Fruit fly (Drosophila melanogaster) whole organism, prepupa: Measurements from ENCODE around the gene CG31274.
A peak's percentile ranks its signal among the peaks of the same experiment; 100 is the strongest.

ENCODE experiments used
- Blimp-1 ChIP-seq: fragments of 200-800 bp; sonication (Bioruptor generic); optimal IDR thresholded peaks from 3 replicates; lab custom pipeline; 2017; ENCODE audit warnings: missing biosample characterization, missing genetic modification characterization, mild to moderate bottlenecking, moderate library complexity, missing genetic modification reagents
- CG10631 ChIP-seq: fragments of 200-800 bp; sonication (Bioruptor generic); optimal IDR thresholded peaks from 2 replicates; lab custom pipeline; 2016; ENCODE audit warnings: missing biosample characterization, missing genetic modification characterization
- CG10669 ChIP-seq: fragments of 200-800 bp; sonication (Bioruptor generic); optimal IDR thresholded peaks from 3 replicates; lab custom pipeline; 2018; ENCODE audit warnings: missing biosample characterization, mild to moderate bottlenecking, missing genetic modification characterization, moderate library complexity
- CG11762 ChIP-seq: fragments of 200-800 bp; sonication (Bioruptor generic); optimal IDR thresholded peaks from 3 replicates; lab custom pipeline; 2016; ENCODE audit warnings: missing biosample characterization, missing genetic modification characterization; ENCODE audit not compliant: insufficient read depth
- CG11902 ChIP-seq: fragments of 200-800 bp; sonication (Bioruptor generic); optimal IDR thresholded peaks from 3 replicates; lab custom pipeline; 2016; ENCODE audit warnings: missing biosample characterization, missing genetic modification characterization
- CG15336 ChIP-seq: fragments of 200-800 bp; sonication (Bioruptor generic); IDR thresholded peaks from 2 replicates; pipeline ENCODE4 v1.3.6; 2022; ENCODE audit warnings: missing biosample characterization, missing genetic modification characterization
- CG1621 ChIP-seq: fragments of 200-800 bp; sonication (Bioruptor generic); optimal IDR thresholded peaks from 3 replicates; lab custom pipeline; 2018; ENCODE audit warnings: missing biosample characterization, mild to moderate bottlenecking, missing genetic modification characterization
- CG3032 ChIP-seq: fragments of 200-800 bp; optimal IDR thresholded peaks from 2 replicates; lab custom pipeline; 2019; ENCODE audit warnings: missing biosample characterization, mild to moderate bottlenecking, missing genetic modification characterization, moderate library complexity
- CG31627 ChIP-seq: fragments of 200-800 bp; sonication (Bioruptor generic); optimal IDR thresholded peaks from 3 replicates; lab custom pipeline; 2016; ENCODE audit warnings: missing biosample characterization, missing genetic modification characterization
- CG32006 ChIP-seq: fragments of 200-800 bp; sonication (Bioruptor generic); optimal IDR thresholded peaks from 3 replicates; lab custom pipeline; 2017; ENCODE audit warnings: missing biosample characterization, mild to moderate bottlenecking, missing genetic modification characterization
- CG34406 ChIP-seq: fragments of 200-800 bp; sonication (Bioruptor generic); optimal IDR thresholded peaks from 3 replicates; lab custom pipeline; 2016; ENCODE audit warnings: missing biosample characterization, missing genetic modification characterization
- CG6276 ChIP-seq: fragments of 200-800 bp; sonication (Bioruptor generic); optimal IDR thresholded peaks from 2 replicates; lab custom pipeline; 2017; ENCODE audit warnings: missing biosample characterization, mild to moderate bottlenecking, missing genetic modification characterization
- CG6792 ChIP-seq: fragments of 200-800 bp; sonication (Bioruptor generic); optimal IDR thresholded peaks from 3 replicates; lab custom pipeline; 2016; ENCODE audit warnings: missing biosample characterization, missing genetic modification characterization
- CG6808 ChIP-seq: fragments of 200-800 bp; sonication (Bioruptor generic); optimal IDR thresholded peaks from 3 replicates; lab custom pipeline; 2017; ENCODE audit warnings: missing biosample characterization, missing genetic modification characterization, mild to moderate bottlenecking, moderate library complexity, missing genetic modification reagents
- CG6854 ChIP-seq: fragments of 200-800 bp; sonication (Bioruptor generic); optimal IDR thresholded peaks from 2 replicates; lab custom pipeline; 2017; ENCODE audit warnings: missing biosample characterization, mild to moderate bottlenecking, missing genetic modification characterization
- CG7368 ChIP-seq: fragments of 200-800 bp; sonication (Bioruptor generic); optimal IDR thresholded peaks from 3 replicates; lab custom pipeline; 2016; ENCODE audit warnings: missing biosample characterization, missing genetic modification characterization
- CG8319 ChIP-seq: fragments of 200-800 bp; sonication (Bioruptor generic); optimal IDR thresholded peaks from 3 replicates; lab custom pipeline; 2016; ENCODE audit warnings: missing biosample characterization, missing genetic modification characterization
- CG9139 ChIP-seq: fragments of 200-800 bp; sonication (Bioruptor generic); optimal IDR thresholded peaks from 3 replicates; lab custom pipeline; 2017; ENCODE audit warnings: missing biosample characterization, mild to moderate bottlenecking, missing genetic modification characterization
- Eip75B ChIP-seq: fragments of 200-800 bp; sonication (Bioruptor generic); optimal IDR thresholded peaks from 3 replicates; lab custom pipeline; 2016; ENCODE audit warnings: missing biosample characterization, missing genetic modification characterization
- Eip78C ChIP-seq: fragments of 200-800 bp; sonication (Bioruptor generic); peaks from one replicate; lab custom pipeline; 2016; ENCODE audit warnings: missing biosample characterization, missing genetic modification characterization
- Eip93F ChIP-seq: fragments of 200-800 bp; sonication (Bioruptor generic); optimal IDR thresholded peaks from 2 replicates; lab custom pipeline; 2016; ENCODE audit warnings: missing biosample characterization, mild to moderate bottlenecking, missing genetic modification characterization
- Hr38 ChIP-seq: sonication (Bioruptor generic); optimal IDR thresholded peaks from 2 replicates; lab custom pipeline; 2016; ENCODE audit warnings: missing biosample characterization, missing genetic modification characterization
- Hr39 ChIP-seq: fragments of 200-800 bp; sonication (Bioruptor generic); optimal IDR thresholded peaks from 2 replicates; lab custom pipeline; 2016; ENCODE audit warnings: missing biosample characterization, missing genetic modification characterization
- Hr4 ChIP-seq: fragments of 200-800 bp; sonication (Bioruptor generic); optimal IDR thresholded peaks from 3 replicates; lab custom pipeline; 2016; ENCODE audit warnings: missing biosample characterization, missing genetic modification characterization
- Lpt ChIP-seq: fragments of 200-800 bp; sonication (Bioruptor generic); optimal IDR thresholded peaks from 3 replicates; lab custom pipeline; 2016; ENCODE audit warnings: missing biosample characterization, missing genetic modification characterization
- Met ChIP-seq: fragments of 200-800 bp; sonication (Bioruptor generic); optimal IDR thresholded peaks from 3 replicates; lab custom pipeline; 2016; ENCODE audit warnings: missing biosample characterization, missing genetic modification characterization
- Smox ChIP-seq: fragments of 200-800 bp; sonication (Bioruptor generic); optimal IDR thresholded peaks from 3 replicates; lab custom pipeline; 2016; ENCODE audit warnings: missing biosample characterization, missing genetic modification characterization
- Sox102F ChIP-seq: fragments of 200-800 bp; sonication (Bioruptor generic); optimal IDR thresholded peaks from 2 replicates; lab custom pipeline; 2016; ENCODE audit warnings: missing biosample characterization, mild to moderate bottlenecking, missing genetic modification characterization
- Sox14 ChIP-seq: fragments of 200-800 bp; sonication (Bioruptor generic); optimal IDR thresholded peaks from 3 replicates; lab custom pipeline; 2016; ENCODE audit warnings: missing biosample characterization, missing genetic modification characterization
- Sox15 ChIP-seq: fragments of 200-800 bp; sonication (Bioruptor generic); optimal IDR thresholded peaks from 3 replicates; lab custom pipeline; 2016; ENCODE audit warnings: missing biosample characterization, missing genetic modification characterization
- acj6 ChIP-seq: fragments of 200-800 bp; sonication (Bioruptor generic); optimal IDR thresholded peaks from 3 replicates; lab custom pipeline; 2016; ENCODE audit warnings: missing biosample characterization, missing genetic modification characterization
- cyc ChIP-seq: fragments of 200-800 bp; sonication (Bioruptor generic); optimal IDR thresholded peaks from 3 replicates; lab custom pipeline; 2016; ENCODE audit warnings: missing biosample characterization, missing genetic modification characterization
- dac ChIP-seq: fragments of 200-800 bp; sonication (Bioruptor generic); optimal IDR thresholded peaks from 2 replicates; lab custom pipeline; 2017; ENCODE audit warnings: missing biosample characterization, mild to moderate bottlenecking, missing genetic modification characterization
- dsx ChIP-seq: fragments of 200-800 bp; optimal IDR thresholded peaks from 3 replicates; lab custom pipeline; 2019; ENCODE audit warnings: missing biosample characterization, mild to moderate bottlenecking, missing genetic modification characterization, moderate library complexity; ENCODE audit not compliant: poor library complexity, severe bottlenecking
- eg ChIP-seq: fragments of 200-800 bp; sonication (Bioruptor generic); IDR thresholded peaks from 3 replicates; pipeline ENCODE4 v1.3.6; 2022; ENCODE audit warnings: missing biosample characterization, missing genetic modification characterization
- esn ChIP-seq: fragments of 200-800 bp; sonication (Bioruptor generic); optimal IDR thresholded peaks from 2 replicates; lab custom pipeline; 2016; ENCODE audit warnings: missing biosample characterization, mild to moderate bottlenecking, missing genetic modification characterization, moderate library complexity
- fd85E ChIP-seq: fragments of 200-800 bp; sonication (Bioruptor generic); optimal IDR thresholded peaks from 3 replicates; lab custom pipeline; 2016; ENCODE audit warnings: missing biosample characterization, missing genetic modification characterization
- fkh ChIP-seq: fragments of 200-800 bp; sonication (Bioruptor generic); optimal IDR thresholded peaks from 3 replicates; lab custom pipeline; 2017; ENCODE audit warnings: missing biosample characterization, mild to moderate bottlenecking, missing genetic modification characterization, moderate library complexity
- pdm3 ChIP-seq: fragments of 200-800 bp; sonication (Bioruptor generic); optimal IDR thresholded peaks from 3 replicates; lab custom pipeline; 2016; ENCODE audit warnings: missing biosample characterization, missing genetic modification characterization
- salr ChIP-seq, 2 experiments: fragments of 200-800 bp; sonication (Bioruptor generic); optimal IDR thresholded peaks; 3 replicates each; lab custom pipeline; 2016 to 2018; ENCODE audit warnings: missing biosample characterization in 2 of 2, missing genetic modification characterization in 2 of 2, mild to moderate bottlenecking in 1 of 2
- spab ChIP-seq: fragments of 200-800 bp; sonication (Bioruptor generic); optimal IDR thresholded peaks from 2 replicates; lab custom pipeline; 2017; ENCODE audit warnings: missing biosample characterization, mild to moderate bottlenecking, missing genetic modification characterization, missing genetic modification reagents
- ss ChIP-seq, 2 experiments: fragments of 200-800 bp; sonication (Bioruptor generic); optimal IDR thresholded peaks; 2 replicates in 1 of 2; 3 replicates in 1 of 2; lab custom pipeline; 2017 to 2018; ENCODE audit warnings: mild to moderate bottlenecking in 2 of 2, missing biosample characterization in 2 of 2, missing genetic modification characterization in 2 of 2, moderate library complexity in 1 of 2
- svp ChIP-seq: fragments of 200-800 bp; sonication (Bioruptor generic); peaks from one replicate; lab custom pipeline; 2016; ENCODE audit warnings: missing biosample characterization, missing genetic modification characterization
- topi ChIP-seq: fragments of 200-800 bp; sonication (Bioruptor generic); optimal IDR thresholded peaks from 3 replicates; lab custom pipeline; 2016; ENCODE audit warnings: missing biosample characterization, missing genetic modification characterization
- vri ChIP-seq: fragments of 200-800 bp; sonication (Bioruptor generic); optimal IDR thresholded peaks from 3 replicates; lab custom pipeline; 2016; ENCODE audit warnings: missing biosample characterization, mild to moderate bottlenecking, missing genetic modification characterization

Gene CG31274

DNA sequence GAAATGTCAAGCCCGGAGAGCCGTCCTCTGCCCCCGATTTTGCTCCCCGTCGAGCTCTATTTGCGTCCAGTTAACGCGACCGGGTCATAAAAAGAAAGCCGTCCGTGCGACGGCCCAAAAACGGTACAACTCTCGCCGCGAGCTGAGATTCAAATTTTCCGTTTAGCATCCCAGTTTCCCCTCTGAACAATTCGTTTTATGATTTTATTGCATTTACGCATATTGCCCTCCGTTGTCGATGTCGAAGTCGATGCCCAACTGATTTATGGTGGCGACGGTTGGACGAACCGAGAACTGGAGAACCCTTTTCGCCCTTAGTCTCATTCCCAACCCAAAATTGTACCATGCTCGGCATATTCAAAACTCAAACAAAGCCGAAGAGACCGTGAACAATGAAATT lies 41.4 kb upstream of the CG31274 start:
- no peak for TF ChIP-seq CG6792
- no peak for TF ChIP-seq dsx (GFP tag; lab: Kevin White, UChicago)
- no peak for TF ChIP-seq CG11762
- TF ChIP-seq CG34406: no peak
- no peak for TF ChIP-seq Met (GFP tag; lab: Kevin White, UChicago)
- TF ChIP-seq ss (GFP tag; optimal IDR thresholded peaks at IDR 0.05; lab: Kevin White, UChicago): no peak
- TF ChIP-seq Eip78C (GFP tag; lab: Kevin White, UChicago): no peak

DNA sequence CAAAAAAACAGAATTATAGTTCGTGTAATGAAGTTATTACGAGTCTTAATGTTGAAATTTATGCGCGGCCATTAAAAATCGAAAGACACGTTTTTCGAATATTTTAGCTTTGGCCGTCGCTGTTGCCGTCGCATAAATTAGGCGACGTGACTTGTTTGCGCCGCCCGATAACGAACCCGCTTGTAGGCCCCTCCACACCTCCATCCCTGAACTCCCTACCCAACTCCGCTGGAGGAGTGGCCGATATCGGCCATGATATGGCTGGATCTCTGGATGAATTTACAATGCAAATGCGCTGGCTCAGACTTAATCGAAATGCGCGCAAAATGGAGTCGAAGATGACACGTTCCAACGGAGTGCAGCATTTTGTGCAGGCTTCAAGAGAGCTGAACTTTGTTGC lies 38.4 kb upstream of the CG31274 start:
- TF ChIP-seq CG6792: no peak
- no peak for TF ChIP-seq CG6276 (GFP tag; lab: Kevin White, UChicago)
- no peak for TF ChIP-seq CG1621 (tag; lab: Kevin White, UChicago)
- TF ChIP-seq CG3032 (tag; lab: Kevin White, UChicago): no peak
- TF ChIP-seq Sox14 (GFP tag; lab: Kevin White, UChicago): no peak
- no peak for TF ChIP-seq Blimp-1
- TF ChIP-seq CG6854 (GFP tag; lab: Kevin White, UChicago): no peak
- TF ChIP-seq CG31627: no peak
- TF ChIP-seq CG34406: no peak
- no peak for TF ChIP-seq spab
- no peak for TF ChIP-seq CG11762
- TF ChIP-seq dsx (GFP tag; lab: Kevin White, UChicago): peak; percentile 31
- TF ChIP-seq svp (GFP tag; lab: Kevin White, UChicago): peak; percentile 14
- TF ChIP-seq vri (GFP tag; lab: Kevin White, UChicago): no peak

DNA sequence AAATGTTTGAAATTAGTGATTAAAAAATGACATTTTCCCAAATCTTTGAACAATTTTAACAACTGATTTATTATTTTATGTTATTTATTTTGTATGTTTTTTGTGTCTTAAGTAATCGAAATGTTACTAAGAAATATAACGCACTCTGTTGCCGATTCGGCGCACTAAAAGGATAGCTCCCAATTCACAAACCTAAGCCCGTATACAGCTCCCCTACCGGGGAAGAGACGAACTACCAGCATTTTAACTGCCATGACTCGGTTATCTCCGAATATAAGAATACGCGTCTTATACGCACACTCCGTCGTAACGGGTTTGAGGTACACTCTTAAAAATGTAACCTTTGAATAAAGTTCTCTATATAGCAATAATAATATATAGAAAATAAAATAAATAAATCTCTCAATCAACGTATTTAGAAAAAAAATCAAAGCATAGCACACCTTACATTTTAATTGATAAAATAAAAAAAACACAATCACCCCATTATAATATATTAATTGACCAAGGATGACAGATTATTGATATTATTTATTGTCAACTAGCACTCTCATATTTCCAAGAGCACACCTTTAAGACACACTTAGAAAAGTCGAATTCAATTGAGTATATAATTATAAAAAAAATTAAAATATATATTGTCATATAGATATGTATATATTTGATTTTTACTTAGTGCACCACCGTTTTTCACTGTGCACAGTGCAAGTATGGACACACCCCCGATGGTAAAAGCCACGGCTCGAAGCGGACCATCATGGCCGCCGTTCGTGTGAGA lies 34.9 kb upstream of the CG31274 start:
- TF ChIP-seq svp (GFP tag; lab: Kevin White, UChicago) (peak; percentile 73), Eip75B (GFP tag; lab: Kevin White, UChicago) (no peak), Lpt (GFP tag; lab: Kevin White, UChicago) (peak; percentile 75), Hr4 (GFP tag; lab: Kevin White, UChicago) (peak; percentile 58), acj6 (GFP tag; lab: Kevin White, UChicago) (peak; percentile 76), fd85E (no peak), topi (GFP tag; lab: Kevin White, UChicago) (peak; percentile 43), CG6808 (GFP tag; lab: Kevin White, UChicago) (peak; percentile 51), pdm3 (GFP tag; lab: Kevin White, UChicago) (peak; percentile 28), CG34406 (peak; percentile 88), vri (GFP tag; lab: Kevin White, UChicago) (no peak), eg (peak; percentile 68; the same call in 1 of the 3 replicates), ss (GFP tag; optimal IDR thresholded peaks at IDR 0.05; lab: Kevin White, UChicago) (peak; percentile 63 to 82), CG32006 (GFP tag; lab: Kevin White, UChicago) (peak; percentile 93), Eip93F (GFP tag; lab: Kevin White, UChicago) (no peak), Eip78C (GFP tag; lab: Kevin White, UChicago) (peak; percentile 89), Sox14 (GFP tag; lab: Kevin White, UChicago) (no peak), salr (GFP tag; optimal IDR thresholded peaks at IDR 0.05; lab: Kevin White, UChicago) (peak in 1 of 2 experiments; percentile 87), Sox15 (peak; percentile 55), CG11902 (peak; percentile 13), CG10669 (GFP tag; lab: Kevin White, UChicago) (peak; percentile 65), fkh (peak; percentile 20), CG9139 (peak; percentile 42), Sox102F (GFP tag; lab: Kevin White, UChicago) (peak; percentile 41), esn (GFP tag; lab: Kevin White, UChicago) (peak; percentile 77), CG10631 (GFP tag; lab: Kevin White, UChicago) (peak; percentile 86), CG8319 (GFP tag; lab: Kevin White, UChicago) (peak; percentile 63), CG7368 (GFP tag; lab: Kevin White, UChicago) (peak; percentile 50), Hr38 (GFP tag; lab: Kevin White, UChicago) (no peak), CG3032 (tag; lab: Kevin White, UChicago) (peak; percentile 85), cyc (no peak), CG11762 (peak; percentile 61), CG15336 (GFP tag; lab: Robert Waterston, UW) (no peak; the same call in 1 of the 2 replicates), Smox (GFP tag; lab: Kevin White, UChicago) (peak; percentile 49), Hr39 (GFP tag; lab: Kevin White, UChicago) (peak; percentile 8), dac (GFP tag; lab: Kevin White, UChicago) (no peak)
